Fruit fly (Drosophila melanogaster) S2 (cell line): ENCODE results near the gene CG45072.

Experiments used
- CG8478 ChIP-seq: fragments of >200 bp; optimal IDR thresholded peaks from 2 replicates; lab custom pipeline; 2018
- CTCF ChIP-seq, 2 experiments: fragments of >200 bp; optimal IDR thresholded peaks; 2 replicates each; lab custom pipeline; 2018

DNA sequence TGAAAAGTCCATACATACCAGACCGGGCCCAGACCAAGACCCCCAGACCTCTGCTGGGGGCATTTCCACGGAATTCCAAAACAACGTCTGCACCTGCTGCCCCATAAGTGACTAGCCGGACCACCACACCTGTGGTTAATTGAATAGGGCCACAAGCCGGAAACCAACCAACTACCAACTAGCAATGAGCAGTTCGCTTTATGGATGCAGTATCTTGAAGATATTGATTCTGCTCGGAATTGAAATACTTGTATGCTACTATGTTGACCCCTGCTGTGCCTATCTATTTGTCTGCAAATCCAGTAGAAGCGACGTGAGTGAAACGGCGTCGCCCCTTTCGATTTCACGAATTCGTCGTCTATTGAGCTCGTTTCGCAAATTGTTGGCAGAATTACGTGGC is 27.2 kb downstream of the CG45072 start:
- TF ChIP-seq CG8478 (lab: Kevin White, UChicago) (no peak), CTCF (optimal IDR thresholded peaks at IDR 0.05; lab: Kevin White, UChicago) (no peak)
